Worm (Caenorhabditis elegans) whole organism, L3 larva: ENCODE data around the gene gsr-1.

Experiments used
- R02D3.7 ChIP-seq: fragments of 150-350 bp; optimal IDR thresholded peaks from 2 replicates; lab custom pipeline; 2014; ENCODE audit warnings: missing biosample characterization, missing genetic modification characterization
- ZK546.5 ChIP-seq: sonication (generic microtip); optimal IDR thresholded peaks from 2 replicates; lab custom pipeline; 2017; ENCODE audit warnings: missing biosample characterization, missing genetic modification characterization
- aly-2 ChIP-seq: fragments of 150-350 bp; optimal IDR thresholded peaks from 2 replicates; lab custom pipeline; 2014; ENCODE audit warnings: missing biosample characterization, missing genetic modification characterization
- ama-1 ChIP-seq: fragments of 150-350 bp; optimal IDR thresholded peaks from 2 replicates; lab custom pipeline; 2018
- ceh-28 ChIP-seq: fragments of 150-350 bp; optimal IDR thresholded peaks from 2 replicates; lab custom pipeline; 2014; ENCODE audit warnings: missing biosample characterization, missing genetic modification reagents, missing genetic modification characterization
- ceh-82 ChIP-seq: fragments of 150-350 bp; optimal IDR thresholded peaks from 2 replicates; lab custom pipeline; 2014; ENCODE audit warnings: missing biosample characterization, missing genetic modification characterization
- ceh-9 ChIP-seq: sonication (generic microtip); optimal IDR thresholded peaks from 2 replicates; lab custom pipeline; 2018; ENCODE audit warnings: missing biosample characterization, missing genetic modification characterization
- daf-12 ChIP-seq: fragments of 150-350 bp; optimal IDR thresholded peaks from 2 replicates; lab custom pipeline; 2014; ENCODE audit warnings: missing biosample characterization, missing genetic modification reagents, missing genetic modification characterization
- egl-27 ChIP-seq: sonication (generic microtip); optimal IDR thresholded peaks from 4 replicates; lab custom pipeline; 2017; ENCODE audit warnings: missing biosample characterization, missing genetic modification reagents, missing genetic modification characterization
- egl-5 ChIP-seq: fragments of 150-350 bp; optimal IDR thresholded peaks from 2 replicates; lab custom pipeline; 2017; ENCODE audit warnings: missing biosample characterization, missing genetic modification reagents, missing genetic modification characterization, inconsistent platforms
- elt-1 ChIP-seq: fragments of 150-350 bp; optimal IDR thresholded peaks from 2 replicates; lab custom pipeline; 2014; ENCODE audit warnings: missing biosample characterization, missing genetic modification characterization
- elt-2 ChIP-seq: sonication (generic microtip); optimal IDR thresholded peaks from 2 replicates; lab custom pipeline; 2016; ENCODE audit warnings: missing genetic modification reagents, mild to moderate bottlenecking, missing genetic modification characterization, missing compliant biosample characterization
- fkh-2 ChIP-seq: fragments of 150-350 bp; optimal IDR thresholded peaks from 2 replicates; lab custom pipeline; 2014; ENCODE audit warnings: missing biosample characterization, missing genetic modification reagents, missing genetic modification characterization
- hmg-11 ChIP-seq: sonication (generic microtip); optimal IDR thresholded peaks from 2 replicates; lab custom pipeline; 2016; ENCODE audit warnings: missing genetic modification characterization, missing compliant biosample characterization
- jun-1 ChIP-seq: fragments of 150-350 bp; optimal IDR thresholded peaks from 2 replicates; lab custom pipeline; 2014; ENCODE audit warnings: missing biosample characterization, missing genetic modification reagents, missing genetic modification characterization
- lin-15B ChIP-seq: fragments of 150-350 bp; optimal IDR thresholded peaks from 2 replicates; lab custom pipeline; 2014; ENCODE audit warnings: missing biosample characterization, missing genetic modification characterization
- lin-39 ChIP-seq: fragments of 150-350 bp; optimal IDR thresholded peaks from 2 replicates; lab custom pipeline; 2018; ENCODE audit warnings: missing biosample characterization, missing genetic modification reagents, missing genetic modification characterization
- mdl-1 ChIP-seq: fragments of 150-350 bp; optimal IDR thresholded peaks from 2 replicates; lab custom pipeline; 2014; ENCODE audit warnings: missing biosample characterization, missing genetic modification characterization
- nfya-1 ChIP-seq: sonication (generic microtip); optimal IDR thresholded peaks from 2 replicates; lab custom pipeline; 2017; ENCODE audit warnings: missing genetic modification characterization, mild to moderate bottlenecking, missing compliant biosample characterization, antibody characterized with exemption, moderate library complexity; ENCODE audit not compliant: insufficient read depth
- nhr-11 ChIP-seq: fragments of 150-350 bp; optimal IDR thresholded peaks from 2 replicates; lab custom pipeline; 2014; ENCODE audit warnings: missing biosample characterization, missing genetic modification characterization
- nhr-237 ChIP-seq: fragments of 150-350 bp; optimal IDR thresholded peaks from 2 replicates; lab custom pipeline; 2014; ENCODE audit warnings: missing biosample characterization, missing genetic modification characterization
- nhr-25 ChIP-seq: sonication (generic microtip); optimal IDR thresholded peaks from 2 replicates; lab custom pipeline; 2017; ENCODE audit warnings: missing biosample characterization, missing genetic modification characterization
- pha-4 ChIP-seq: fragments of 150-350 bp; optimal IDR thresholded peaks from 2 replicates; lab custom pipeline; 2014; ENCODE audit warnings: missing biosample characterization, missing genetic modification reagents, missing genetic modification characterization
- pqm-1 ChIP-seq: fragments of 150-350 bp; optimal IDR thresholded peaks from 2 replicates; lab custom pipeline; 2017; ENCODE audit warnings: missing biosample characterization, missing genetic modification characterization, inconsistent platforms
- skn-1 ChIP-seq: fragments of 150-350 bp; optimal IDR thresholded peaks from 2 replicates; lab custom pipeline; 2014; ENCODE audit warnings: missing biosample characterization, missing genetic modification characterization
- unc-39 ChIP-seq: sonication (generic microtip); optimal IDR thresholded peaks from 4 replicates; lab custom pipeline; 2017; ENCODE audit warnings: missing biosample characterization, missing genetic modification characterization
- unc-62 ChIP-seq: fragments of 150-350 bp; sonication (generic microtip); optimal IDR thresholded peaks from 4 replicates; lab custom pipeline; 2014; ENCODE audit warnings: missing biosample characterization, missing genetic modification reagents, missing genetic modification characterization
- zag-1 ChIP-seq: fragments of 150-350 bp; optimal IDR thresholded peaks from 2 replicates; lab custom pipeline; 2014; ENCODE audit warnings: missing biosample characterization, missing genetic modification characterization
- ztf-11 ChIP-seq: fragments of 150-350 bp; optimal IDR thresholded peaks from 2 replicates; lab custom pipeline; 2014; ENCODE audit warnings: missing biosample characterization, missing genetic modification characterization
- ztf-4 ChIP-seq: fragments of 150-350 bp; optimal IDR thresholded peaks from 2 replicates; lab custom pipeline; 2014; ENCODE audit warnings: missing biosample characterization, missing genetic modification characterization

The gsr-1 gene

ce11 chrIII:3644075-3644474 is 6.6 kb upstream of the gsr-1 start, which contains the start of gene unc-93:
Gene unc-93 (plus strand): TSS chrIII:3644375.
- TF ChIP-seq ceh-9 (no peak), nhr-237 (tag; lab: Kevin White, UChicago) (no peak), lin-15B (tag; lab: Kevin White, UChicago) (no peak), fkh-2 (tag; lab: Kevin White, UChicago) (no peak), mdl-1 (no peak), ceh-28 (tag; lab: Kevin White, UChicago) (no peak), elt-2 (tag; lab: Kevin White, UChicago) (no peak), daf-12 (no peak), pqm-1 (tag; lab: Kevin White, UChicago) (no peak), egl-5 (tag; lab: Kevin White, UChicago) (no peak), egl-27 (no peak), jun-1 (tag; lab: Kevin White, UChicago) (no peak), R02D3.7 (no peak)

ce11 chrIII:3649305-3649704 is 1.4 kb upstream of the gsr-1 start:
- TF ChIP-seq pqm-1 (tag; lab: Kevin White, UChicago) (peak; percentile 9), elt-2 (tag; lab: Kevin White, UChicago) (peak; percentile 79), ZK546.5 (tag; lab: Kevin White, UChicago) (no peak), egl-27 (no peak)
- TF ChIP-seq, all 47 proteins: peak for 2

- TF ChIP-seq nhr-11 (tag; lab: Kevin White, UChicago) (no peak), pha-4 (peak; percentile 78), nhr-237 (tag; lab: Kevin White, UChicago) (no peak), pqm-1 (tag; lab: Kevin White, UChicago) (peak; percentile 64), egl-5 (tag; lab: Kevin White, UChicago) (peak; percentile 11), skn-1 (tag; lab: Kevin White, UChicago) (peak; percentile 51), lin-39 (tag; lab: Kevin White, UChicago) (no peak), ama-1 (lab: Kevin White, UChicago) (no peak), nhr-25 (tag; lab: Kevin White, UChicago) (peak; percentile 49), elt-2 (tag; lab: Kevin White, UChicago) (peak; percentile 72)
Observed at ce11 chrIII:3650266-3650665, 441 bp upstream of the gsr-1 start.

ce11 chrIII:3652427-3652826 is 1.7 kb downstream of the gsr-1 start:
- peak; percentile 54 for TF ChIP-seq ama-1 (lab: Kevin White, UChicago)
- no peak for TF ChIP-seq pha-4

- TF ChIP-seq R02D3.7 (no peak), egl-27 (no peak), unc-62 (GFP tag; lab: Kevin White, UChicago) (no peak), nhr-25 (tag; lab: Kevin White, UChicago) (peak; percentile 25), zag-1 (tag; lab: Kevin White, UChicago) (no peak), ceh-82 (no peak), egl-5 (tag; lab: Kevin White, UChicago) (no peak), ztf-4 (tag; lab: Kevin White, UChicago) (no peak), ama-1 (lab: Kevin White, UChicago) (peak; percentile 60), elt-2 (tag; lab: Kevin White, UChicago) (peak; percentile 14), ZK546.5 (tag; lab: Kevin White, UChicago) (no peak), jun-1 (tag; lab: Kevin White, UChicago) (no peak)
- TF ChIP-seq, all 47 proteins: peak for 3
Observed at ce11 chrIII:3652964-3653363, 2.3 kb downstream of the gsr-1 start.

- TF ChIP-seq pha-4 = no peak
- peak; percentile 57 for TF ChIP-seq ceh-28 (tag; lab: Kevin White, UChicago)
Observed at ce11 chrIII:3657479-3657878, 6.8 kb downstream of the gsr-1 start, which contains the start of gene C46F11.5. Gene C46F11.5 (minus strand): TSS chrIII:3657606.

- TF ChIP-seq pha-4 (peak; percentile 63), hmg-11 (peak; percentile 88), aly-2 (no peak), unc-39 (tag; lab: Kevin White, UChicago) (no peak), ZK546.5 (tag; lab: Kevin White, UChicago) (no peak), nfya-1 (tag; lab: Kevin White, UChicago) (peak; percentile 43), lin-39 (tag; lab: Kevin White, UChicago) (peak; percentile 45), ztf-11 (tag; lab: Kevin White, UChicago) (no peak), elt-1 (no peak), elt-2 (tag; lab: Kevin White, UChicago) (peak; percentile 15)
Observed at ce11 chrIII:3664224-3664623, 13.5 kb downstream of the gsr-1 start, which contains the start of gene C46F11.4. Gene C46F11.4 (minus strand): TSS chrIII:3664304.
